Worm (Caenorhabditis elegans) whole organism, L1 larva: ENCODE results near the gene dhs-24.

Experiments
- C04F5.9 ChIP-seq: sonication (generic microtip); optimal IDR thresholded peaks from 2 replicates; lab custom pipeline; 2016; ENCODE audit warnings: missing genetic modification characterization, missing compliant biosample characterization
- aha-1 ChIP-seq: fragments of 150-350 bp; optimal IDR thresholded peaks from 2 replicates; lab custom pipeline; 2014; ENCODE audit warnings: missing biosample characterization, missing genetic modification characterization
- aly-2 ChIP-seq: fragments of 150-350 bp; optimal IDR thresholded peaks from 2 replicates; lab custom pipeline; 2014; ENCODE audit warnings: missing biosample characterization, missing genetic modification characterization
- ama-1 ChIP-seq: fragments of 150-350 bp; optimal IDR thresholded peaks from 2 replicates; lab custom pipeline; 2014
- dsc-1 ChIP-seq: sonication (generic microtip); optimal IDR thresholded peaks from 2 replicates; lab custom pipeline; 2016; ENCODE audit warnings: mild to moderate bottlenecking, missing genetic modification characterization, missing compliant biosample characterization
- egl-13 ChIP-seq: sonication (generic microtip); optimal IDR thresholded peaks from 2 replicates; lab custom pipeline; 2016; ENCODE audit warnings: missing genotype, missing genetic modification reagents, missing genetic modification characterization, missing compliant biosample characterization
- elt-2 ChIP-seq: sonication (generic microtip); optimal IDR thresholded peaks from 2 replicates; lab custom pipeline; 2016; ENCODE audit warnings: missing genetic modification characterization, mild to moderate bottlenecking, inconsistent platforms, missing compliant biosample characterization, missing genetic modification reagents
- ets-5 ChIP-seq: fragments of 200-800 bp; sonication (Bioruptor generic); IDR thresholded peaks from 2 replicates; pipeline ENCODE4 v1.3.6; 2022; ENCODE audit warnings: missing genetic modification characterization, missing compliant biosample characterization
- grh-1 ChIP-seq: fragments of 200-800 bp; sonication (Bioruptor generic); IDR thresholded peaks from 2 replicates; pipeline ENCODE4 v1.3.6; 2022; ENCODE audit warnings: missing genetic modification reagents, missing genetic modification characterization, missing compliant biosample characterization
- hlh-17 ChIP-seq: fragments of 200-800 bp; sonication (Bioruptor generic); optimal IDR thresholded peaks from 2 replicates; lab custom pipeline; 2018; ENCODE audit warnings: missing genetic modification characterization, mild to moderate bottlenecking, missing compliant biosample characterization, moderate library complexity, borderline replicate concordance
- irx-1 ChIP-seq: sonication (generic microtip); optimal IDR thresholded peaks from 2 replicates; lab custom pipeline; 2016; ENCODE audit warnings: missing genetic modification characterization, missing compliant biosample characterization
- isw-1 ChIP-seq: fragments of 200-800 bp; sonication (Bioruptor generic); IDR thresholded peaks from 2 replicates; pipeline ENCODE4 v1.3.6; 2022; ENCODE audit warnings: missing genetic modification characterization, missing compliant biosample characterization
- jun-1 ChIP-seq: fragments of 150-350 bp; optimal IDR thresholded peaks from 2 replicates; lab custom pipeline; 2014; ENCODE audit warnings: missing biosample characterization, missing genetic modification reagents, missing genetic modification characterization
- lin-13 ChIP-seq: fragments of 150-350 bp; optimal IDR thresholded peaks from 2 replicates; lab custom pipeline; 2014; ENCODE audit warnings: missing biosample characterization, missing genetic modification reagents, missing genetic modification characterization
- lin-14 ChIP-seq: fragments of 200-800 bp; sonication (Bioruptor generic); optimal IDR thresholded peaks from 2 replicates; lab custom pipeline; 2018; ENCODE audit warnings: mild to moderate bottlenecking, missing genetic modification characterization, moderate library complexity, missing compliant biosample characterization
- lin-39 ChIP-seq: fragments of 150-350 bp; optimal IDR thresholded peaks from 2 replicates; lab custom pipeline; 2014; ENCODE audit warnings: missing biosample characterization, missing genetic modification reagents, missing genetic modification characterization
- lir-3 ChIP-seq: sonication (generic microtip); optimal IDR thresholded peaks from 2 replicates; lab custom pipeline; 2016; ENCODE audit warnings: mild to moderate bottlenecking, missing genetic modification characterization, moderate library complexity, missing compliant biosample characterization; ENCODE audit not compliant: poor library complexity
- mab-9 ChIP-seq: fragments of 200-800 bp; sonication (Bioruptor generic); IDR thresholded peaks from 2 replicates; pipeline ENCODE4 v1.3.6; 2022; ENCODE audit warnings: missing genetic modification reagents, missing genetic modification characterization, missing compliant biosample characterization
- nhr-19 ChIP-seq: fragments of 200-800 bp; sonication (Bioruptor generic); conservative IDR thresholded peaks from 2 replicates; pipeline ENCODE4 v1.3.6; 2022; ENCODE audit warnings: missing genetic modification characterization, missing compliant biosample characterization
- nhr-237 ChIP-seq: fragments of 150-350 bp; optimal IDR thresholded peaks from 2 replicates; lab custom pipeline; 2014; ENCODE audit warnings: missing biosample characterization, missing genetic modification characterization
- nhr-28 ChIP-seq: fragments of 150-350 bp; optimal IDR thresholded peaks from 2 replicates; lab custom pipeline; 2014; ENCODE audit warnings: missing biosample characterization, missing genetic modification characterization
- nhr-47 ChIP-seq: sonication (generic microtip); optimal IDR thresholded peaks from 2 replicates; lab custom pipeline; 2016; ENCODE audit warnings: mild to moderate bottlenecking, missing genetic modification characterization, moderate library complexity, missing compliant biosample characterization
- nhr-71 ChIP-seq: sonication (generic microtip); optimal IDR thresholded peaks from 2 replicates; lab custom pipeline; 2016; ENCODE audit warnings: mild to moderate bottlenecking, missing genetic modification characterization, moderate library complexity, missing compliant biosample characterization
- nhr-77 ChIP-seq: fragments of 150-350 bp; optimal IDR thresholded peaks from 2 replicates; lab custom pipeline; 2014; ENCODE audit warnings: missing biosample characterization, missing genetic modification characterization
- nhr-90 ChIP-seq: sonication (generic microtip); optimal IDR thresholded peaks from 2 replicates; lab custom pipeline; 2016; ENCODE audit warnings: mild to moderate bottlenecking, missing genetic modification characterization, missing compliant biosample characterization; ENCODE audit not compliant: poor library complexity
- skn-1 ChIP-seq: fragments of 150-350 bp; optimal IDR thresholded peaks from 2 replicates; lab custom pipeline; 2014; ENCODE audit warnings: missing biosample characterization, missing genetic modification characterization
- sup-37 ChIP-seq: fragments of 200-800 bp; sonication (Bioruptor generic); optimal IDR thresholded peaks from 2 replicates; lab custom pipeline; 2018; ENCODE audit warnings: mild to moderate bottlenecking, missing genetic modification characterization, missing compliant biosample characterization
- swsn-7 ChIP-seq: sonication (generic microtip); optimal IDR thresholded peaks from 2 replicates; lab custom pipeline; 2016; ENCODE audit warnings: missing genetic modification characterization, missing compliant biosample characterization
- tbx-2 ChIP-seq: sonication (generic microtip); optimal IDR thresholded peaks from 2 replicates; lab custom pipeline; 2016; ENCODE audit warnings: missing genetic modification characterization, missing compliant biosample characterization
- tlp-1 ChIP-seq: fragments of 150-350 bp; optimal IDR thresholded peaks from 2 replicates; lab custom pipeline; 2014; ENCODE audit warnings: missing biosample characterization, missing genetic modification characterization
- unc-62 ChIP-seq: fragments of 150-350 bp; optimal IDR thresholded peaks from 2 replicates; lab custom pipeline; 2014; ENCODE audit warnings: missing biosample characterization, missing genetic modification reagents, missing genetic modification characterization
- unc-86 ChIP-seq: sonication (generic microtip); optimal IDR thresholded peaks from 2 replicates; lab custom pipeline; 2016; ENCODE audit warnings: missing genetic modification characterization, missing compliant biosample characterization
- unc-98 ChIP-seq: fragments of 200-800 bp; sonication (Bioruptor generic); IDR thresholded peaks from 2 replicates; pipeline ENCODE4 v1.3.6; 2022; ENCODE audit warnings: missing genetic modification characterization, missing compliant biosample characterization
- xbp-1 ChIP-seq: sonication (generic microtip); optimal IDR thresholded peaks from 2 replicates; lab custom pipeline; 2016; ENCODE audit warnings: missing genetic modification characterization, missing compliant biosample characterization
- zag-1 ChIP-seq: fragments of 150-350 bp; optimal IDR thresholded peaks from 2 replicates; lab custom pipeline; 2014; ENCODE audit warnings: missing biosample characterization, missing genetic modification characterization
- zip-4 ChIP-seq: fragments of 200-800 bp; sonication (Bioruptor generic); optimal IDR thresholded peaks from 2 replicates; lab custom pipeline; 2018; ENCODE audit warnings: mild to moderate bottlenecking, missing genetic modification characterization, moderate library complexity, missing compliant biosample characterization

Gene dhs-24

DNA sequence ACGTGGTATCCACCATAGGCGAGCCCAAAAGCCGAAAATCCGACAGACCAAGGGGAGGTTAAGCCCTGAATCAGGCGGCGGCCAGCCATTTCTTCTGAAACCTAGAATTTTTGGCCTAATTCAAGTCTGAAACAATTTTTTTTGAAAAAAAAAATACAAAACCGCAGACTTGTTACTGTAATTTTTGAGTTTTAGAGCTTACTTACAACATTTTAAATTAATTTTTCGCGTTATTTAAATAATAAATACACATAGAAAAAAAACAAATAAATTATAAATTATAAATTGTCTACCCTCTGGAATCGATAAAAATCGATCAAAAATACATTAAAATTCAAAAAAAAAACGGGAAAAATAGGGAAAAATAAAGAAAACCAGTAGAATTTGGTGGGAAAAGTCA lies at the start of gene dhs-24:
TSS of gene dhs-24 (minus strand) at position 101 of the 400 bp plus-strand sequence.
- no peak for TF ChIP-seq nhr-71 (tag; lab: Kevin White, UChicago)
- no peak for TF ChIP-seq zag-1
- TF ChIP-seq nhr-237 (tag; lab: Kevin White, UChicago), result no peak
- TF ChIP-seq grh-1 (GFP tag; lab: Robert Waterston, UW), result no peak
- TF ChIP-seq aly-2 (tag; lab: Kevin White, UChicago), result no peak
- TF ChIP-seq jun-1 (tag; lab: Kevin White, UChicago), result no peak
- TF ChIP-seq unc-86 (tag; lab: Kevin White, UChicago), result no peak
- no peak for TF ChIP-seq ama-1
- no peak for TF ChIP-seq sup-37 (GFP tag; lab: Kevin White, UChicago)
- TF ChIP-seq hlh-17 (GFP tag; lab: Kevin White, UChicago), result no peak
- no peak for TF ChIP-seq skn-1 (tag; lab: Kevin White, UChicago)
- TF ChIP-seq C04F5.9 (tag; lab: Kevin White, UChicago), result no peak

DNA sequence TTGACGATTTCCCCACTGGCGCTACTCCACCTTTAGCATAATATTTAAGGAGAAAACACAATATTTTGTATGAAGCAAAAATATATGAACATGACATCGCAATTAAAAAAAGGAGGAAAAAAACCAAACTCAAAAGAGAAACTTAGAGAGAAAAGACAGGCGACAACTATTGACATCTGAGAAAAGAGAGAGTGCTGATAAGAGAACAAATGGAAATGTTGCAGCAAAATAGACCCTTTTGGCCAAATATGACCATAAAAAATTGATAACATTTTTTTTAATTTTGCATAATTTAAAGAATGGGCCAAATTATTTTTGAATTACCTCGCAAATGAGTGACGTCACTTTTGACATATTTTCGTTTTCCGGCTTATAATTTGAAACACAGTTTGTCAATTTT lies 48.2 kb upstream of the dhs-24 start:
- TF ChIP-seq elt-2 (tag; lab: Kevin White, UChicago), result peak; percentile 4
- no peak for TF ChIP-seq sup-37 (GFP tag; lab: Kevin White, UChicago)
- no peak for TF ChIP-seq tbx-2
- no peak for TF ChIP-seq swsn-7
- no peak for TF ChIP-seq nhr-237 (tag; lab: Kevin White, UChicago)
- no peak for TF ChIP-seq unc-62 (GFP tag; lab: Kevin White, UChicago)
- no peak for TF ChIP-seq zip-4 (GFP tag; lab: Kevin White, UChicago)
- TF ChIP-seq, all 84 proteins: peak for 1

DNA sequence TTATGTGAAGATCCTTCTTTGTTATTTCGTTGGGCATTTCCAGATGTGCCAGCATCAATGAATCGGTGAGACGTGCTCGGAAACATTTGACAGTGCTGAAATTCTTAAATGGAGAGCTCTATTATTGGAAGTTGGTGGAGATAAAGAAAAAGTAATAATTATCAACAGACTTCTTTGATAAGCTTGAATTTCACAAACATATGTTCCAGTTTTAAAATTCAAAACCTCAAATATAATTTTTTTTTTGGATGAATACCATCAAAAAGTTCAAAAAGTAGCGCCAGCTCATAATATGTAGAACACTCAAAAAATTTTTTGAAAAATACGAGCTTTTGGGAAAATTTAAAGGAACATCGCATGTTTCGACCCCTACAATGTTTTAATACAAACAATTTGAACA lies 47.7 kb upstream of the dhs-24 start, which contains the start of gene Y60A3A.25:
TSS of gene Y60A3A.25 (minus strand) at position 101 of the 400 bp plus-strand sequence.
- no peak for TF ChIP-seq aly-2 (tag; lab: Kevin White, UChicago)
- no peak for TF ChIP-seq lir-3
- TF ChIP-seq lin-13 (GFP tag; lab: Kevin White, UChicago), result no peak
- no peak for TF ChIP-seq nhr-237 (tag; lab: Kevin White, UChicago)
- TF ChIP-seq xbp-1, result no peak
- TF ChIP-seq sup-37 (GFP tag; lab: Kevin White, UChicago), result no peak
- no peak for TF ChIP-seq tlp-1 (tag; lab: Kevin White, UChicago)
- TF ChIP-seq nhr-77 (tag; lab: Kevin White, UChicago), result no peak
- TF ChIP-seq nhr-19 (GFP tag; lab: Robert Waterston, UW), result no peak
- no peak for TF ChIP-seq nhr-47
- TF ChIP-seq egl-13 (tag; lab: Kevin White, UChicago), result no peak
- TF ChIP-seq lin-14 (GFP tag; lab: Kevin White, UChicago), result no peak
- no peak for TF ChIP-seq unc-98
- no peak for TF ChIP-seq ets-5 (GFP tag; lab: Robert Waterston, UW)
- no peak for TF ChIP-seq nhr-28 (tag; lab: Kevin White, UChicago)

DNA sequence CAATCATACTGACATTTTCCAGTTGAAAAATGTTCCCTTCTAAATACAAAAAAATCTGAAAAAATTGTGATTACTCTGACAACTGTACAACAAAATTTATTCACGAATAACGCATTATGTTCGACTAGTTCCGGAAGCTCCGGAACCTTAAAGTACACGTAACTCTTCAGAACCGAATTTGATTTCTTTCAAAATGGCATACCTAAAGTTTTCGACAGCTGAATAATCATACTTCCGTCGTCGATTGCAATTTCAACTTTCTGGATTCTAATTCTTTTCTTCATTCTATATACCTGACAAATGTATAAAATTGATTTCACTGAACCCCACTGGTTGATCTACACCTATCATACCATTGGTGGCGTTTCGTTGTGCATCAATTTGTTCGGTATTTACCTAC lies 41.3 kb upstream of the dhs-24 start, which contains the start of gene sri-67:
TSS of gene sri-67 (plus strand) at position 301 of the 400 bp plus-strand sequence.
- no peak for TF ChIP-seq tbx-2
- no peak for TF ChIP-seq mab-9
- no peak for TF ChIP-seq irx-1 (tag; lab: Kevin White, UChicago)
- TF ChIP-seq nhr-90 (tag; lab: Kevin White, UChicago), result no peak
- no peak for TF ChIP-seq unc-86 (tag; lab: Kevin White, UChicago)
- no peak for TF ChIP-seq isw-1
- no peak for TF ChIP-seq aha-1 (tag; lab: Kevin White, UChicago)
- no peak for TF ChIP-seq lin-39 (tag; lab: Kevin White, UChicago)
- TF ChIP-seq dsc-1 (tag; lab: Kevin White, UChicago), result no peak
